Worm (Caenorhabditis elegans) whole organism, L2 larva: Measurements from ENCODE around the gene ZC518.8.

ENCODE experiments used
- C34F6.9 ChIP-seq: fragments of 150-350 bp; optimal IDR thresholded peaks from 2 replicates; lab custom pipeline; 2014; ENCODE audit warnings: missing biosample characterization, missing genetic modification characterization
- R02D3.7 ChIP-seq: fragments of 150-350 bp; optimal IDR thresholded peaks from 2 replicates; lab custom pipeline; 2014; ENCODE audit warnings: missing biosample characterization, missing genetic modification characterization
- Y55F3AM.14 ChIP-seq: fragments of 200-800 bp; sonication (Bioruptor generic); optimal IDR thresholded peaks from 2 replicates; lab custom pipeline; 2018; ENCODE audit warnings: mild to moderate bottlenecking, missing genetic modification characterization, missing compliant biosample characterization
- ZK546.5 ChIP-seq: sonication (generic microtip); optimal IDR thresholded peaks from 2 replicates; lab custom pipeline; 2017; ENCODE audit warnings: missing biosample characterization, missing genetic modification characterization
- aly-2 ChIP-seq: fragments of 150-350 bp; optimal IDR thresholded peaks from 2 replicates; lab custom pipeline; 2014; ENCODE audit warnings: missing biosample characterization, missing genetic modification characterization
- ama-1 ChIP-seq: fragments of 150-350 bp; optimal IDR thresholded peaks from 2 replicates; lab custom pipeline; 2018; ENCODE audit warnings: inconsistent platforms
- blmp-1 ChIP-seq: sonication (generic microtip); optimal IDR thresholded peaks from 2 replicates; lab custom pipeline; 2017; ENCODE audit warnings: missing genetic modification characterization, mild to moderate bottlenecking, missing compliant biosample characterization, antibody characterized with exemption, moderate library complexity; ENCODE audit not compliant: insufficient read depth
- ceh-16 ChIP-seq: fragments of 150-350 bp; optimal IDR thresholded peaks from 2 replicates; lab custom pipeline; 2014; ENCODE audit warnings: missing biosample characterization, missing genetic modification characterization
- ceh-82 ChIP-seq: fragments of 150-350 bp; optimal IDR thresholded peaks from 2 replicates; lab custom pipeline; 2014; ENCODE audit warnings: missing biosample characterization, missing genetic modification characterization
- dmd-4 ChIP-seq: sonication (generic microtip); optimal IDR thresholded peaks from 2 replicates; lab custom pipeline; 2017; ENCODE audit warnings: missing biosample characterization, missing genetic modification characterization
- egl-27 ChIP-seq: sonication (generic microtip); optimal IDR thresholded peaks from 3 replicates; lab custom pipeline; 2017; ENCODE audit warnings: missing biosample characterization, missing genetic modification reagents, missing genetic modification characterization
- elt-1 ChIP-seq: fragments of 150-350 bp; optimal IDR thresholded peaks from 2 replicates; lab custom pipeline; 2014; ENCODE audit warnings: missing biosample characterization, missing genetic modification characterization
- fos-1 ChIP-seq: fragments of 150-350 bp; optimal IDR thresholded peaks from 2 replicates; lab custom pipeline; 2014; ENCODE audit warnings: missing biosample characterization, missing genetic modification characterization
- lin-11 ChIP-seq: fragments of 150-350 bp; sonication (generic microtip); optimal IDR thresholded peaks from 2 replicates; lab custom pipeline; 2014; ENCODE audit warnings: missing biosample characterization, missing genetic modification characterization, inconsistent platforms, mixed read lengths
- lin-39 ChIP-seq: fragments of 150-350 bp; optimal IDR thresholded peaks from 2 replicates; lab custom pipeline; 2014; ENCODE audit warnings: missing biosample characterization, missing genetic modification reagents, missing genetic modification characterization
- lsy-2 ChIP-seq, 2 experiments: fragments of 150-350 bp in 1 of 2; sonication (generic microtip) in 1 of 2; optimal IDR thresholded peaks; 2 replicates each; lab custom pipeline; 2014 to 2017; ENCODE audit warnings: missing biosample characterization in 2 of 2, missing genetic modification characterization in 2 of 2
- mab-5 ChIP-seq: fragments of 150-350 bp; optimal IDR thresholded peaks from 2 replicates; lab custom pipeline; 2014; ENCODE audit warnings: missing biosample characterization, missing genetic modification characterization
- mbf-1 ChIP-seq: sonication (generic microtip); optimal IDR thresholded peaks from 2 replicates; lab custom pipeline; 2017; ENCODE audit warnings: missing biosample characterization, missing genetic modification characterization
- mdl-1 ChIP-seq, 2 experiments: fragments of 150-350 bp in 1 of 2; sonication (generic microtip) in 1 of 2; optimal IDR thresholded peaks; 2 replicates each; lab custom pipeline; 2017; ENCODE audit warnings: missing biosample characterization in 2 of 2, missing genetic modification characterization in 2 of 2
- nhr-10 ChIP-seq: sonication (generic microtip); optimal IDR thresholded peaks from 2 replicates; lab custom pipeline; 2017; ENCODE audit warnings: missing biosample characterization, missing genetic modification characterization
- nhr-11 ChIP-seq: fragments of 150-350 bp; optimal IDR thresholded peaks from 2 replicates; lab custom pipeline; 2014; ENCODE audit warnings: missing biosample characterization, missing genetic modification characterization
- nhr-12 ChIP-seq: fragments of 150-350 bp; optimal IDR thresholded peaks from 2 replicates; lab custom pipeline; 2014; ENCODE audit warnings: missing biosample characterization, missing genetic modification characterization
- nhr-129 ChIP-seq: fragments of 150-350 bp; optimal IDR thresholded peaks from 2 replicates; lab custom pipeline; 2014; ENCODE audit warnings: missing biosample characterization, missing genetic modification characterization
- nhr-21 ChIP-seq: fragments of 150-350 bp; optimal IDR thresholded peaks from 2 replicates; lab custom pipeline; 2014; ENCODE audit warnings: missing biosample characterization, missing genetic modification characterization
- nhr-23 ChIP-seq: fragments of 150-350 bp; optimal IDR thresholded peaks from 2 replicates; lab custom pipeline; 2014; ENCODE audit warnings: missing biosample characterization, missing genetic modification reagents, missing genetic modification characterization
- nhr-237 ChIP-seq: fragments of 150-350 bp; optimal IDR thresholded peaks from 2 replicates; lab custom pipeline; 2014; ENCODE audit warnings: missing biosample characterization, missing genetic modification characterization
- nhr-77 ChIP-seq: fragments of 150-350 bp; optimal IDR thresholded peaks from 2 replicates; lab custom pipeline; 2014; ENCODE audit warnings: missing biosample characterization, missing genetic modification characterization
- skn-1 ChIP-seq: sonication (generic microtip); optimal IDR thresholded peaks from 2 replicates; lab custom pipeline; 2017; ENCODE audit warnings: missing biosample characterization, missing genetic modification characterization
- sma-3 ChIP-seq: sonication (generic microtip); optimal IDR thresholded peaks from 2 replicates; lab custom pipeline; 2016; ENCODE audit warnings: missing genetic modification reagents, missing genetic modification characterization, missing compliant biosample characterization
- sma-9 ChIP-seq, 2 experiments: fragments of 150-350 bp in 1 of 2; sonication (generic microtip) in 1 of 2; optimal IDR thresholded peaks; 2 replicates each; lab custom pipeline; 2014 to 2016; ENCODE audit warnings: missing genetic modification characterization in 2 of 2, mild to moderate bottlenecking in 1 of 2, missing biosample characterization in 1 of 2, missing compliant biosample characterization in 1 of 2, missing genetic modification reagents in 1 of 2, moderate library complexity in 1 of 2
- snpc-4 ChIP-seq: fragments of 150-350 bp; optimal IDR thresholded peaks from 2 replicates; lab custom pipeline; 2014; ENCODE audit warnings: missing biosample characterization, missing genetic modification characterization
- unc-55 ChIP-seq: fragments of 150-350 bp; sonication (generic microtip); optimal IDR thresholded peaks from 3 replicates; lab custom pipeline; 2014; ENCODE audit warnings: missing biosample characterization, missing genetic modification reagents, missing genetic modification characterization
- unc-62 ChIP-seq: fragments of 150-350 bp; optimal IDR thresholded peaks from 2 replicates; lab custom pipeline; 2014; ENCODE audit warnings: missing biosample characterization, missing genetic modification reagents, missing genetic modification characterization
- ztf-1 ChIP-seq: fragments of 200-800 bp; sonication (Bioruptor generic); conservative IDR thresholded peaks from 2 replicates; pipeline ENCODE4 v1.3.6; 2022; ENCODE audit warnings: missing genetic modification characterization, missing compliant biosample characterization
- ztf-11 ChIP-seq: sonication (generic microtip); optimal IDR thresholded peaks from 2 replicates; lab custom pipeline; 2017; ENCODE audit warnings: missing biosample characterization, missing genetic modification characterization

Gene ZC518.8

DNA sequence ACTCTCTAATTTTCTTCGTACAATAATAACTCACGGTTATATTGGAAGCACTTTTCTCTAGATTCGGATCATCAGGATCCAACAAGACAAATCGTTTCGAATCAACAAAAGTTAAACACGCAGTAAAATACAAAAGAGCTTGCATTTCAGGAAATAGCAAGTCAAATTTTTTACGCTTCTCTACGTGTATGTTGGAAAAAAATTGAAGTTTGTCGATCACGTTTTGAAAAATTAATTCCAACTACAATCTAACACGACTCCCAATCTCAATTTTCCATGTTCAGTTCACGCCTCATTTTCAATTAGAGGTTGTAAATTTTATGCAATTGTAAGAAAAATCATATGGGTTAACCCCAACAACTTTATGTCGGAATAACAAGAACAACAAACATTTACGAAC is 28.2 kb upstream of the ZC518.8 start, which contains the start of gene spe-45:
TSS of gene spe-45 (minus strand) at position 145 of the 400 bp plus-strand sequence.
- peak; percentile 0 for TF ChIP-seq nhr-129 (tag; lab: Kevin White, UChicago)
- TF ChIP-seq skn-1 = no peak
- no peak for TF ChIP-seq ceh-82 (tag; lab: Kevin White, UChicago)

ce11 chrIV:12385061-12385460 is 23.4 kb upstream of the ZC518.8 start, which contains the start of gene F28D1.6:
F28D1.6 (minus strand) TSS chrIV:12385161.
- TF ChIP-seq sma-3 = no peak
- no peak for TF ChIP-seq sma-9 (GFP tag; optimal IDR thresholded peaks at IDR 0.05; lab: Kevin White, UChicago)
- TF ChIP-seq sma-9 (tag; optimal IDR thresholded peaks at IDR 0.05; lab: Kevin White, UChicago) = no peak
- no peak for TF ChIP-seq nhr-21 (tag; lab: Kevin White, UChicago)
- no peak for TF ChIP-seq ceh-16
- TF ChIP-seq lin-39 = no peak
- TF ChIP-seq ceh-82 (tag; lab: Kevin White, UChicago) = no peak
- TF ChIP-seq nhr-11 (tag; lab: Kevin White, UChicago) = no peak
- no peak for TF ChIP-seq lsy-2 (tag; optimal IDR thresholded peaks at IDR 0.05; lab: Kevin White, UChicago)

ce11 chrIV:12382864-12383263 is 21.2 kb upstream of the ZC518.8 start, which contains the start of gene thn-2:
thn-2 (plus strand) TSS chrIV:12383170.
- no peak for TF ChIP-seq lsy-2 (tag; optimal IDR thresholded peaks at IDR 0.05; lab: Kevin White, UChicago)
- no peak for TF ChIP-seq blmp-1 (tag; lab: Kevin White, UChicago)
- TF ChIP-seq aly-2 (tag; lab: Kevin White, UChicago) = no peak
- TF ChIP-seq ceh-16 = no peak
- TF ChIP-seq unc-55 (GFP tag; lab: Kevin White, UChicago) = no peak
- no peak for TF ChIP-seq fos-1
- TF ChIP-seq ztf-11 (tag; lab: Kevin White, UChicago) = no peak
- no peak for TF ChIP-seq ceh-82 (tag; lab: Kevin White, UChicago)
- no peak for TF ChIP-seq C34F6.9 (tag; lab: Kevin White, UChicago)

DNA sequence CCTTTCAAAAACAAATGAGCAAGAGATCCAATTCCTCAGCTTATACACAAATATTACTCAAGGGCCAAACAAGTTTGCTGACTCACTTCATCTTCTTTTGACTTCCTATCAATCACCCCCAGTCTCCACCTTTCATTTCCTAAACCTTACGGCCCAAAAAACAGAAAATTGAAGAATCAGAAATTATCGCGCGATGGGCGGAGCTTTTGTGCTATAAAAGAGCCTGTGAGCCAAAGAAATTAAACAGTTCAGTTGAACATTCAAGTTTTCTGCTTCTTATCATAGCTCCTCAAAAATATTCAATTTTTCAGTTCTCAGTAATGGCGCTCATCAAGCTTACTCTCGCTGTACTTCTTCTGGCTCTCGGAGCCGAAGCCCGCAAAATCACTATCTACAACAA is 18.1 kb upstream of the ZC518.8 start, which contains the start of gene thn-1:
TSS of gene thn-1 (plus strand) at position 301 of the 400 bp plus-strand sequence.
- TF ChIP-seq elt-1 (tag; lab: Kevin White, UChicago) = no peak
- TF ChIP-seq unc-62 (GFP tag; lab: Kevin White, UChicago) = no peak
- TF ChIP-seq sma-3 = no peak
- TF ChIP-seq dmd-4 = no peak
- TF ChIP-seq egl-27 = no peak
- no peak for TF ChIP-seq C34F6.9 (tag; lab: Kevin White, UChicago)
- no peak for TF ChIP-seq ama-1 (lab: Kevin White, UChicago)
- TF ChIP-seq ceh-16 = no peak
- TF ChIP-seq mbf-1 (tag; lab: Kevin White, UChicago) = no peak
- no peak for TF ChIP-seq nhr-237

DNA sequence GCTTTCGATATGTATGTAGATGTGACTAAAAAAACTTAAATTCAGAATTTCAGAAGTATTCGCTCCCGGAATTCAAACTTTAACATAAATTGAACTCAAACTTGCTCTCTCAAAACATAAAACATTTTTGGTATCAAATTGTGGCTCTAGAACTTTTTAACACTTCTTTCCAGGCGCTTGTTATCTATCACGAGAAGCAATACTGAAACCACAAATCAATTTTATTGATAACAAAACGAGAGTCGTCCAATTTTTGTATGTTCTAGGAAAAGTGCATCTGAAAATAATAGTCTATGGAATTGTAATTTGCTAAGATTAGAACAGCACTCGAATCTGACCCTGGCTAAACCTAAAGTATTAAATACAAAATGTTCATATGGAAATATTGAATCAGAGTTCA is 17.2 kb upstream of the ZC518.8 start:
- TF ChIP-seq fos-1 = peak; percentile 75
- TF ChIP-seq lin-39 = no peak
- no peak for TF ChIP-seq lin-11
- no peak for TF ChIP-seq nhr-21 (tag; lab: Kevin White, UChicago)
- no peak for TF ChIP-seq dmd-4
- no peak for TF ChIP-seq R02D3.7 (tag; lab: Kevin White, UChicago)
- no peak for TF ChIP-seq ZK546.5 (tag; lab: Kevin White, UChicago)
- TF ChIP-seq, all 48 proteins: peak for 1

ce11 chrIV:12376021-12376420 is 14.3 kb upstream of the ZC518.8 start, which contains the start of gene atz-1:
atz-1 (minus strand) TSS chrIV:12376121.
- TF ChIP-seq nhr-23 (no peak), sma-3 (no peak), nhr-12 (no peak), mdl-1 (tag; optimal IDR thresholded peaks at IDR 0.05; lab: Kevin White, UChicago) (no peak), nhr-21 (tag; lab: Kevin White, UChicago) (no peak), mab-5 (tag; lab: Kevin White, UChicago) (no peak), ama-1 (lab: Kevin White, UChicago) (no peak), ztf-1 (GFP tag; lab: Robert Waterston, UW) (no peak), nhr-10 (no peak), snpc-4 (no peak), ceh-82 (tag; lab: Kevin White, UChicago) (no peak), Y55F3AM.14 (no peak), blmp-1 (tag; lab: Kevin White, UChicago) (no peak), nhr-77 (tag; lab: Kevin White, UChicago) (no peak)
